Worm (Caenorhabditis elegans): ENCODE data around the gene fipr-5.

ce11 chrV:10221317-10221716, at the start of gene fipr-5, which contains the start of gene fipr-9:
- TF ChIP-seq ztf-23 (GFP tag; IDR thresholded peaks at IDR 0.05) (no peak), flt-1 (GFP tag; IDR thresholded peaks at IDR 0.05) (no peak), ztf-29 (GFP tag; IDR thresholded peaks at IDR 0.05) (no peak), ref-1 (GFP tag; conservative IDR thresholded peaks at IDR 0.05) (no peak), cog-1 (tag; optimal IDR thresholded peaks at IDR 0.05) (no peak), T22C8.4 (GFP tag; IDR thresholded peaks at IDR 0.05) (no peak), klf-2 (GFP tag; conservative IDR thresholded peaks at IDR 0.05) (no peak), med-1 (GFP tag; optimal IDR thresholded peaks at IDR 0.05; ENCODE audit: insufficient read depth) (no peak)
